Worm (Caenorhabditis elegans) whole organism, late embryonic: Measurements from ENCODE around the gene tmem-135.

ENCODE experiments used
- F13H6.1 ChIP-seq: sonication (generic microtip); optimal IDR thresholded peaks from 2 replicates; lab custom pipeline; 2016; ENCODE audit warnings: missing genetic modification characterization, missing compliant biosample characterization
- ama-1 ChIP-seq: fragments of 150-350 bp; optimal IDR thresholded peaks from 2 replicates; lab custom pipeline; 2014
- ceh-18 ChIP-seq: sonication (generic microtip); optimal IDR thresholded peaks from 2 replicates; lab custom pipeline; 2016; ENCODE audit warnings: missing genetic modification characterization, missing compliant biosample characterization
- ceh-30 ChIP-seq: fragments of 150-350 bp; optimal IDR thresholded peaks from 2 replicates; lab custom pipeline; 2014; ENCODE audit warnings: missing biosample characterization, missing genetic modification characterization
- dmd-4 ChIP-seq: sonication (generic microtip); optimal IDR thresholded peaks from 2 replicates; lab custom pipeline; 2016; ENCODE audit warnings: borderline replicate concordance, missing genetic modification characterization, missing compliant biosample characterization
- ets-4 ChIP-seq: sonication (generic microtip); optimal IDR thresholded peaks from 2 replicates; lab custom pipeline; 2016; ENCODE audit warnings: missing genetic modification characterization, missing compliant biosample characterization
- nfya-1 ChIP-seq: sonication (generic microtip); optimal IDR thresholded peaks from 2 replicates; lab custom pipeline; 2017; ENCODE audit warnings: missing genetic modification characterization, mild to moderate bottlenecking, missing compliant biosample characterization, antibody characterized with exemption, moderate library complexity
- pat-9 ChIP-seq: fragments of 200-800 bp; sonication (Bioruptor generic); optimal IDR thresholded peaks from 2 replicates; lab custom pipeline; 2018; ENCODE audit warnings: mild to moderate bottlenecking, missing genetic modification characterization, moderate library complexity, missing compliant biosample characterization
- pha-4 ChIP-seq: fragments of 150-350 bp; optimal IDR thresholded peaks from 2 replicates; lab custom pipeline; 2018; ENCODE audit warnings: missing biosample characterization, missing genetic modification reagents, missing genetic modification characterization
- ttx-3 ChIP-seq: sonication (generic microtip); optimal IDR thresholded peaks from 2 replicates; lab custom pipeline; 2016; ENCODE audit warnings: missing genetic modification reagents, missing genetic modification characterization, missing compliant biosample characterization
- unc-3 ChIP-seq, 2 experiments: fragments of 200-800 bp in 1 of 2; sonication (Bioruptor generic) in 1 of 2; sonication (generic microtip) in 1 of 2; conservative IDR thresholded peaks in 1 of 2; optimal IDR thresholded peaks in 1 of 2; 2 replicates each; pipeline versions ENCODE4 v1.3.6 to Lab custom; 2016 to 2022; ENCODE audit warnings: missing compliant biosample characterization in 2 of 2, missing genetic modification characterization in 2 of 2, missing genetic modification reagents in 1 of 2
- zip-5 ChIP-seq: sonication (generic microtip); optimal IDR thresholded peaks from 2 replicates; lab custom pipeline; 2016; ENCODE audit warnings: missing genetic modification characterization, missing compliant biosample characterization

- TF ChIP-seq ama-1 (lab: Kevin White, UChicago) (no peak), dmd-4 (tag; lab: Kevin White, UChicago) (no peak), ets-4 (tag; lab: Kevin White, UChicago) (no peak), ceh-18 (tag; lab: Kevin White, UChicago) (no peak), nfya-1 (tag; lab: Kevin White, UChicago) (no peak), pha-4 (tag; lab: Kevin White, UChicago) (no peak), unc-3 (GFP tag; conservative IDR thresholded peaks at IDR 0.05; lab: Robert Waterston, UW) (no peak), unc-3 (tag; optimal IDR thresholded peaks at IDR 0.05; lab: Kevin White, UChicago) (no peak), F13H6.1 (tag; lab: Kevin White, UChicago) (no peak), ceh-30 (no peak), pat-9 (tag; lab: Kevin White, UChicago) (no peak), zip-5 (tag; lab: Kevin White, UChicago) (no peak), ttx-3 (tag; lab: Kevin White, UChicago) (no peak)
These were observed 22.1 kb upstream of the tmem-135 start for ce11 chrX:4651428-4651827.
